Worm (Caenorhabditis elegans) whole organism, L3 larva: ENCODE data around the gene lec-2.

Experiments used
- jun-1 ChIP-seq: fragments of 150-350 bp; optimal IDR thresholded peaks from 2 replicates; lab custom pipeline; 2014; ENCODE audit warnings: missing biosample characterization, missing genetic modification reagents, missing genetic modification characterization
- nfya-1 ChIP-seq: sonication (generic microtip); optimal IDR thresholded peaks from 2 replicates; lab custom pipeline; 2017; ENCODE audit warnings: missing genetic modification characterization, mild to moderate bottlenecking, missing compliant biosample characterization, antibody characterized with exemption, moderate library complexity; ENCODE audit not compliant: insufficient read depth
- nhr-12 ChIP-seq: fragments of 150-350 bp; optimal IDR thresholded peaks from 2 replicates; lab custom pipeline; 2014; ENCODE audit warnings: missing biosample characterization, missing genetic modification characterization

DNA sequence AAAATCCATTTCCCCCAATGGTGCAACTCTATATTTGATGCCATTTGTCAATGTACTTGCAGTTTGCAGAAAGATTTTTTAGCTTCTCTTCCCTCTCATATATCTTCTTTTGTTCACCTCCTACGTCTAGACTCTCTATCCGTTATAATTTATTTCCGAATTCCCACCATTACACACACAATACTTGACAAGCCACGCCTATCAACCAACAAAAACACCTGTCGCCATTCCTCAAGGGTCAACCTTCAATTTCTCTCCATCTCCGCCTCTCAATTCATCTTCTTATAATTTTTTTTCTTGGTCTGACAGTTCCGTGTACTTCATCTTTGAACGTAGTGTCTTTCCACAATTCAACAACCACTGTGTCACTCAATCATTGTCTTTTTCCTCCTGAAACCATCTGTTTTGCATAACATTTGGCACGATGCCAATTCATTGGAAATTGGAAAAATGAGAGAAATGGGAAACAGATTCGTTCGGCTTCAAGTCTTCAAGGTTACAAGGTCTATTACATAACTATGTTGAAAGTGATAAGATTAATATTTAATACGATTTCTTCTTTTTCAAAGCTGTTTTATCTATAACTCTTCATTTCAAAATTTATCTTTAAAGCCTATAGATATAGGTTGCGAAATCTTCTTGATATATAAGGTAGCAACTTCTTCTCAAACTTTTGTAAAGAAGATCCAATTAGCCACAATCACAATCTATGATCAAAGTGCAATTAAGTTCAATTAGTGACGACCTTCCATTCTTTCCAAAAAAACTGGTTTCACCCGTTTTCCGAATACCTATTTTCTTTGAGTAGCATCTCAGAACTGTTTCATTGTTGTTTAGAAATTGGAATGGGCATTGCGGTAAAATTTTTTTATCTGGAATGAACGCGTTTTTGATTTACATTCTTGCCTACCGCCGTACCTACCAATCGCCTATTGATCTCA, 29.1 kb downstream of the lec-2 start:
- TF ChIP-seq jun-1 (tag; lab: Kevin White, UChicago): no peak
- no peak for TF ChIP-seq nfya-1 (tag; lab: Kevin White, UChicago)
- no peak for TF ChIP-seq nhr-12 (tag; lab: Kevin White, UChicago)
